Fruit fly (Drosophila melanogaster) whole organism, embryonic: ENCODE results near the gene CG43402.

Experiments
- Antp ChIP-seq: fragments of 200-800 bp; sonication (Bioruptor generic); optimal IDR thresholded peaks from 3 replicates; lab custom pipeline; 2016; ENCODE audit warnings: missing biosample characterization, missing genetic modification characterization
- BtbVII ChIP-seq: fragments of 200-800 bp; sonication (Bioruptor generic); optimal IDR thresholded peaks from 3 replicates; lab custom pipeline; 2017; ENCODE audit warnings: missing biosample characterization, mild to moderate bottlenecking, missing genetic modification characterization
- CG1024 ChIP-seq: fragments of 200-800 bp; sonication (Bioruptor generic); IDR thresholded peaks from 2 replicates; pipeline ENCODE4 v1.3.6; 2022; ENCODE audit warnings: missing biosample characterization, missing genetic modification characterization
- CG10565 ChIP-seq: fragments of 200-800 bp; sonication (Bioruptor generic); optimal IDR thresholded peaks from 3 replicates; lab custom pipeline; 2016; ENCODE audit warnings: missing biosample characterization, mild to moderate bottlenecking, missing genetic modification characterization
- CG10959 ChIP-seq: fragments of 200-800 bp; sonication (Bioruptor generic); IDR thresholded peaks from 2 replicates; pipeline ENCODE4 v1.3.6; 2022; ENCODE audit warnings: missing biosample characterization, missing genetic modification characterization
- CG11456 ChIP-seq: fragments of 200-800 bp; sonication (Bioruptor generic); IDR thresholded peaks from 3 replicates; pipeline ENCODE4 v1.3.6; 2022; ENCODE audit warnings: missing biosample characterization, missing genetic modification characterization
- CG11696 ChIP-seq: fragments of 200-800 bp; sonication (Bioruptor generic); IDR thresholded peaks from 2 replicates; pipeline ENCODE4 v1.3.6; 2022; ENCODE audit warnings: missing biosample characterization, missing genetic modification characterization
- CG11723 ChIP-seq: fragments of 200-800 bp; sonication (Bioruptor generic); optimal IDR thresholded peaks from 2 replicates; lab custom pipeline; 2017; ENCODE audit warnings: missing biosample characterization, mild to moderate bottlenecking, missing genetic modification characterization
- CG12071 ChIP-seq: fragments of 200-800 bp; sonication (Bioruptor generic); optimal IDR thresholded peaks from 3 replicates; lab custom pipeline; 2018; ENCODE audit warnings: missing biosample characterization, mild to moderate bottlenecking, missing genetic modification characterization
- CG15269 ChIP-seq: fragments of 200-800 bp; sonication (Bioruptor generic); optimal IDR thresholded peaks from 2 replicates; lab custom pipeline; 2018; ENCODE audit warnings: missing biosample characterization, mild to moderate bottlenecking, missing genetic modification characterization, moderate library complexity
- CG1603 ChIP-seq: fragments of 200-800 bp; sonication (Bioruptor generic); optimal IDR thresholded peaks from 2 replicates; lab custom pipeline; 2019; ENCODE audit warnings: missing biosample characterization, mild to moderate bottlenecking, missing genetic modification characterization, moderate library complexity
- CG17802 ChIP-seq: fragments of 200-800 bp; sonication (Bioruptor generic); optimal IDR thresholded peaks from 2 replicates; lab custom pipeline; 2018; ENCODE audit warnings: missing biosample characterization, mild to moderate bottlenecking, missing genetic modification characterization, moderate library complexity
- CG30020 ChIP-seq: fragments of 200-800 bp; optimal IDR thresholded peaks from 2 replicates; lab custom pipeline; 2019; ENCODE audit warnings: missing biosample characterization, mild to moderate bottlenecking, missing genetic modification characterization, moderate library complexity
- CG34422 ChIP-seq: fragments of 200-800 bp; sonication (Bioruptor generic); IDR thresholded peaks from 3 replicates; pipeline ENCODE4 v1.3.6; 2022; ENCODE audit warnings: missing biosample characterization, missing genetic modification characterization
- CG4820 ChIP-seq: fragments of 200-800 bp; sonication (Bioruptor generic); optimal IDR thresholded peaks from 3 replicates; lab custom pipeline; 2016; ENCODE audit warnings: missing biosample characterization, missing genetic modification characterization
- CG6654 ChIP-seq: fragments of 200-800 bp; sonication (Bioruptor generic); optimal IDR thresholded peaks from 2 replicates; lab custom pipeline; 2017; ENCODE audit warnings: missing biosample characterization, mild to moderate bottlenecking, missing genetic modification characterization
- CG7745 ChIP-seq: fragments of 200-800 bp; sonication (Bioruptor generic); optimal IDR thresholded peaks from 2 replicates; lab custom pipeline; 2018; ENCODE audit warnings: missing biosample characterization, mild to moderate bottlenecking, missing genetic modification characterization, moderate library complexity
- CG8290 ChIP-seq, 3 experiments: fragments of 200-800 bp; sonication (Bioruptor generic); optimal IDR thresholded peaks; 2 replicates each; lab custom pipeline; 2016 to 2019; ENCODE audit warnings: missing biosample characterization in 3 of 3, missing genetic modification characterization in 3 of 3, mild to moderate bottlenecking in 2 of 3, moderate library complexity in 1 of 3
- CG9437 ChIP-seq: fragments of 200-800 bp; sonication (Bioruptor generic); optimal IDR thresholded peaks from 2 replicates; lab custom pipeline; 2018; ENCODE audit warnings: missing biosample characterization, mild to moderate bottlenecking, missing genetic modification characterization
- CG9609 ChIP-seq: fragments of 200-800 bp; sonication (Bioruptor generic); optimal IDR thresholded peaks from 3 replicates; lab custom pipeline; 2016; ENCODE audit warnings: missing biosample characterization, missing genetic modification characterization
- CG9727 ChIP-seq: fragments of 200-800 bp; sonication (Bioruptor generic); optimal IDR thresholded peaks from 3 replicates; lab custom pipeline; 2017; ENCODE audit warnings: missing biosample characterization, mild to moderate bottlenecking, missing genetic modification characterization
- CkIIα-i1 ChIP-seq: fragments of 200-800 bp; sonication (Bioruptor generic); IDR thresholded peaks from 2 replicates; pipeline ENCODE4 v1.3.6; 2022; ENCODE audit warnings: missing biosample characterization, missing genetic modification characterization
- Dbx ChIP-seq: fragments of 200-800 bp; sonication (Bioruptor generic); IDR thresholded peaks from 3 replicates; pipeline ENCODE4 v1.3.6; 2022; ENCODE audit warnings: missing biosample characterization, missing genetic modification characterization
- Hr39 ChIP-seq: fragments of >200 bp; optimal IDR thresholded peaks from 2 replicates; lab custom pipeline; 2017
- Lhr ChIP-seq: fragments of 200-800 bp; sonication (Bioruptor generic); optimal IDR thresholded peaks from 3 replicates; lab custom pipeline; 2017; ENCODE audit warnings: mild to moderate bottlenecking, missing biosample characterization, missing genetic modification reagents, missing genetic modification characterization
- MESR4 ChIP-seq: fragments of 200-800 bp; sonication (Bioruptor generic); optimal IDR thresholded peaks from 2 replicates; lab custom pipeline; 2018; ENCODE audit warnings: missing biosample characterization, mild to moderate bottlenecking, missing genetic modification characterization, moderate library complexity
- NfI ChIP-seq: fragments of 200-800 bp; sonication (Bioruptor generic); optimal IDR thresholded peaks from 3 replicates; lab custom pipeline; 2018; ENCODE audit warnings: missing biosample characterization, mild to moderate bottlenecking, missing genetic modification characterization, moderate library complexity
- Side ChIP-seq: fragments of 200-800 bp; sonication (Bioruptor generic); optimal IDR thresholded peaks from 2 replicates; lab custom pipeline; 2016; ENCODE audit warnings: missing biosample characterization, missing genetic modification characterization
- TFAM ChIP-seq: fragments of 200-800 bp; sonication (Bioruptor generic); optimal IDR thresholded peaks from 2 replicates; lab custom pipeline; 2017; ENCODE audit warnings: missing biosample characterization, missing genetic modification characterization, inconsistent platforms
- Taf1 ChIP-seq: fragments of 200-800 bp; sonication (Bioruptor generic); IDR thresholded peaks from 2 replicates; pipeline ENCODE4 v1.3.6; 2022; ENCODE audit warnings: missing biosample characterization, missing genetic modification characterization
- Xrp1 ChIP-seq: fragments of 200-800 bp; sonication (Bioruptor generic); IDR thresholded peaks from 2 replicates; pipeline ENCODE4 v1.3.6; 2022; ENCODE audit warnings: missing biosample characterization, missing genetic modification characterization
- ac ChIP-seq: fragments of 200-800 bp; sonication (Bioruptor generic); optimal IDR thresholded peaks from 3 replicates; lab custom pipeline; 2017; ENCODE audit warnings: missing biosample characterization, mild to moderate bottlenecking, missing genetic modification characterization
- al ChIP-seq: fragments of 200-800 bp; sonication (Bioruptor generic); IDR thresholded peaks from 2 replicates; pipeline ENCODE4 v1.3.6; 2022; ENCODE audit warnings: missing biosample characterization, missing genetic modification characterization
- croc ChIP-seq: fragments of 200-800 bp; sonication (Bioruptor generic); conservative IDR thresholded peaks from 3 replicates; pipeline ENCODE4 v1.3.6; 2022; ENCODE audit warnings: missing biosample characterization, missing genetic modification characterization
- dm ChIP-seq: fragments of 200-800 bp; sonication (Bioruptor generic); optimal IDR thresholded peaks from 3 replicates; lab custom pipeline; 2016; ENCODE audit warnings: missing biosample characterization, missing genetic modification characterization
- emc ChIP-seq: fragments of 200-800 bp; sonication (Bioruptor generic); optimal IDR thresholded peaks from 2 replicates; lab custom pipeline; 2016; ENCODE audit warnings: missing biosample characterization, missing genetic modification characterization
- gcm2 ChIP-seq: fragments of 200-800 bp; sonication (Bioruptor generic); optimal IDR thresholded peaks from 2 replicates; lab custom pipeline; 2016; ENCODE audit warnings: missing biosample characterization, missing genetic modification characterization
- gro ChIP-seq: fragments of 200-800 bp; sonication (Bioruptor generic); optimal IDR thresholded peaks from 2 replicates; lab custom pipeline; 2016; ENCODE audit warnings: missing biosample characterization, missing genetic modification characterization
- gsb ChIP-seq: fragments of 200-800 bp; sonication (Bioruptor generic); IDR thresholded peaks from 2 replicates; pipeline ENCODE4 v1.3.6; 2022; ENCODE audit warnings: missing biosample characterization, missing genetic modification characterization
- gsb-n ChIP-seq: fragments of 200-800 bp; sonication (Bioruptor generic); optimal IDR thresholded peaks from 3 replicates; lab custom pipeline; 2018; ENCODE audit warnings: missing biosample characterization, mild to moderate bottlenecking, missing genetic modification characterization
- hth ChIP-seq: fragments of >200 bp; optimal IDR thresholded peaks from 2 replicates; lab custom pipeline; 2017; ENCODE audit warnings: inconsistent platforms
- ind ChIP-seq: fragments of 200-800 bp; sonication (Bioruptor generic); optimal IDR thresholded peaks from 3 replicates; lab custom pipeline; 2016; ENCODE audit warnings: missing biosample characterization, missing genetic modification characterization
- mld ChIP-seq: fragments of 200-800 bp; sonication (Bioruptor generic); IDR thresholded peaks from 3 replicates; pipeline ENCODE4 v1.3.6; 2022; ENCODE audit warnings: missing biosample characterization, missing genetic modification characterization; ENCODE audit not compliant: partially characterized antibody
- oc ChIP-seq: fragments of 200-800 bp; sonication (Bioruptor generic); optimal IDR thresholded peaks from 2 replicates; lab custom pipeline; 2018; ENCODE audit warnings: missing biosample characterization, mild to moderate bottlenecking, missing genetic modification characterization, moderate library complexity
- pan ChIP-seq, 4 experiments: fragments of >200 bp in 3 of 4; fragments of 200-800 bp in 1 of 4; sonication (Bioruptor generic) in 1 of 4; optimal IDR thresholded peaks in 3 of 4; IDR thresholded peaks in 1 of 4; 2 replicates each; pipeline versions ENCODE4 v1.3.6 to Lab custom; 2017 to 2022; ENCODE audit warnings: missing biosample characterization in 2 of 4, missing genetic modification characterization in 2 of 4, mixed read lengths in 1 of 4
- repo ChIP-seq: fragments of 200-800 bp; sonication (Bioruptor generic); optimal IDR thresholded peaks from 2 replicates; lab custom pipeline; 2016; ENCODE audit warnings: missing biosample characterization, missing genetic modification characterization
- salm ChIP-seq: fragments of 200-800 bp; sonication (Bioruptor generic); optimal IDR thresholded peaks from 2 replicates; lab custom pipeline; 2018; ENCODE audit warnings: missing biosample characterization, mild to moderate bottlenecking, missing genetic modification characterization
- sens ChIP-seq: fragments of 200-800 bp; sonication (Bioruptor generic); peaks from one replicate; lab custom pipeline; 2016; ENCODE audit warnings: missing biosample characterization, missing genetic modification characterization
- slbo ChIP-seq: fragments of 200-800 bp; sonication (Bioruptor generic); IDR thresholded peaks from 2 replicates; pipeline ENCODE4 v1.3.6; 2022; ENCODE audit warnings: missing biosample characterization, missing genetic modification characterization
- sr ChIP-seq: fragments of 200-800 bp; sonication (Bioruptor generic); IDR thresholded peaks from 3 replicates; pipeline ENCODE4 v1.3.6; 2022; ENCODE audit warnings: missing biosample characterization, missing genetic modification characterization
- tio ChIP-seq: fragments of 200-800 bp; sonication (Bioruptor generic); optimal IDR thresholded peaks from 2 replicates; lab custom pipeline; 2017; ENCODE audit warnings: missing biosample characterization, missing genetic modification characterization, inconsistent platforms

Gene CG43402

dm6 chr2L:1462136-1462535 lies 19.7 kb downstream of the CG43402 start (continued):
- TF ChIP-seq NfI (GFP tag; lab: Kevin White, UChicago) (no peak), pan (optimal IDR thresholded peaks at IDR 0.05; lab: Kevin White, UChicago) (no peak), pan (GFP tag; optimal IDR thresholded peaks at IDR 0.05 in 1 of 2, IDR thresholded peaks at IDR 0.05 in 1 of 2) (peak in 1 of 2 experiments; percentile 57), al (no peak), CG1603 (peak; percentile 90), CG34422 (0 out of 3 replicates have a peak, but pooled peaks have one; percentile 58), dm (GFP tag; lab: Kevin White, UChicago) (peak; percentile 7), CkIIα-i1 (no peak), ind (GFP tag; lab: Kevin White, UChicago) (no peak), CG7745 (tag; lab: Kevin White, UChicago) (peak; percentile 14), gsb-n (tag; lab: Kevin White, UChicago) (peak; percentile 51), CG1024 (GFP tag; lab: Robert Waterston, UW) (0 out of 2 replicates have a peak, but pooled peaks have one; percentile 15), sens (GFP tag; lab: Kevin White, UChicago) (peak; percentile 96), CG10565 (GFP tag; lab: Kevin White, UChicago) (no peak), CG9609 (GFP tag; lab: Kevin White, UChicago) (peak; percentile 38), ac (no peak), CG4820 (GFP tag; lab: Kevin White, UChicago) (no peak), hth (no peak), gsb (no peak), croc (GFP tag; lab: Robert Waterston, UW) (peak; percentile 69), Antp (GFP tag; lab: Kevin White, UChicago) (no peak), salm (tag; lab: Kevin White, UChicago) (no peak), Side (GFP tag; lab: Kevin White, UChicago) (peak; percentile 11), CG6654 (GFP tag; lab: Kevin White, UChicago) (no peak), CG11696 (GFP tag; lab: Robert Waterston, UW) (no peak), CG15269 (tag; lab: Kevin White, UChicago) (peak; percentile 3), TFAM (GFP tag; lab: Kevin White, UChicago) (no peak), CG11723 (GFP tag; lab: Kevin White, UChicago) (no peak), gro (GFP tag; lab: Kevin White, UChicago) (no peak), CG8290 (GFP tag; optimal IDR thresholded peaks at IDR 0.05; lab: Kevin White, UChicago) (peak; percentile 34), CG8290 (tag; optimal IDR thresholded peaks at IDR 0.05; lab: Kevin White, UChicago) (no peak), CG30020 (peak; percentile 7), repo (GFP tag; lab: Kevin White, UChicago) (no peak), CG12071 (no peak), Taf1 (no peak), slbo (0 out of 2 replicates have a peak, but pooled peaks have one; percentile 5), Xrp1 (GFP tag; lab: Robert Waterston, UW) (peak; percentile 90), mld (peak; percentile 60; the same call in 2 of the 3 replicates), Dbx (GFP tag; lab: Robert Waterston, UW) (no peak), Lhr (GFP tag; lab: Kevin White, UChicago) (peak; percentile 20), Hr39 (lab: Kevin White, UChicago) (no peak), BtbVII (no peak), CG10959 (GFP tag; lab: Robert Waterston, UW) (peak; percentile 86), gcm2 (GFP tag; lab: Kevin White, UChicago) (no peak), sr (GFP tag; lab: Robert Waterston, UW) (no peak), CG9437 (GFP tag; lab: Kevin White, UChicago) (no peak), emc (GFP tag; lab: Kevin White, UChicago) (no peak), MESR4 (GFP tag; lab: Kevin White, UChicago) (no peak), CG11456 (no peak), oc (no peak), CG17802 (tag; lab: Kevin White, UChicago) (no peak), tio (peak; percentile 37), CG9727 (GFP tag; lab: Kevin White, UChicago) (peak; percentile 71)
